Worm (Caenorhabditis elegans) whole organism, L2 larva: ENCODE measurements around the gene col-145.

Experiments
- ama-1 ChIP-seq: fragments of 150-350 bp; optimal IDR thresholded peaks from 2 replicates; lab custom pipeline; 2018; ENCODE audit warnings: inconsistent platforms
- elt-3 ChIP-seq: sonication (generic microtip); optimal IDR thresholded peaks from 2 replicates; lab custom pipeline; 2017; ENCODE audit warnings: missing biosample characterization, missing genetic modification characterization
- gmeb-1 ChIP-seq: fragments of 150-350 bp; optimal IDR thresholded peaks from 2 replicates; lab custom pipeline; 2014; ENCODE audit warnings: missing biosample characterization, missing genetic modification characterization
- lsy-2 ChIP-seq, 2 experiments: fragments of 150-350 bp in 1 of 2; sonication (generic microtip) in 1 of 2; optimal IDR thresholded peaks; 2 replicates each; lab custom pipeline; 2014 to 2017; ENCODE audit warnings: missing biosample characterization in 2 of 2, missing genetic modification characterization in 2 of 2
- nhr-11 ChIP-seq: fragments of 150-350 bp; optimal IDR thresholded peaks from 2 replicates; lab custom pipeline; 2014; ENCODE audit warnings: missing biosample characterization, missing genetic modification characterization
- nhr-23 ChIP-seq: fragments of 150-350 bp; optimal IDR thresholded peaks from 2 replicates; lab custom pipeline; 2014; ENCODE audit warnings: missing biosample characterization, missing genetic modification reagents, missing genetic modification characterization
- peb-1 ChIP-seq: fragments of 150-350 bp; optimal IDR thresholded peaks from 2 replicates; lab custom pipeline; 2014; ENCODE audit warnings: missing biosample characterization, missing genetic modification characterization
- unc-62 ChIP-seq: fragments of 150-350 bp; optimal IDR thresholded peaks from 2 replicates; lab custom pipeline; 2014; ENCODE audit warnings: missing biosample characterization, missing genetic modification reagents, missing genetic modification characterization

DNA sequence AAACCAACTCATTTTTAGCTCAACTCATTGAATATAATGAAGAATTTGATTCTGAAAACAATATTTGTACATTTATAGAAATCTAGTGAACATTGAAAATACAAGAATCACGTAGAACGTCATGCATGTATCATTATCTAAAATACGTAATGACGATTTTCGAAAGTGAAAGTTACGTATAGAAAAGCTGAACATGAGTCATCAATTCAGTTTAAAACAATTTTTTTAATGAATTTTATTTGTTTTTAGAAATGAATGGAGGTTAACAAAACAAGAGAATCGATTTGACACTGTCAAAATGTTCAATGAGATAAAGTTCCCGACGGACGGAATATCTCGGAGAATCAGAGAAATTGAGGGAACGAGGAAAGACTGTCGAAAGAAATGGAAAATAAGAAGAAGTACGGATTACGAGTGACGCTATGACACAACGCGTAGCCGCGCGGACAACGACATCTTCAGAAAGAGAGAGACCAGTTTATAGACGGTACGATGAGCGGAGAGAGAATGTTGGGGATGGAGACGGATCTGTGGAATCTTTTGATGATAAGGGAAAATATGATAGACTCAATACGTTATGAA, 19.0 kb upstream of the col-145 start, which contains the start of gene ptr-1:
- no peak for TF ChIP-seq unc-62 (GFP tag; lab: Kevin White, UChicago)
- TF ChIP-seq lsy-2 (tag; optimal IDR thresholded peaks at IDR 0.05; lab: Kevin White, UChicago) = no peak
- TF ChIP-seq ama-1 (lab: Kevin White, UChicago) = no peak
- TF ChIP-seq nhr-11 (tag; lab: Kevin White, UChicago) = no peak
- TF ChIP-seq peb-1 = no peak
- TF ChIP-seq nhr-23 (tag; lab: Kevin White, UChicago) = no peak
- TF ChIP-seq elt-3 = no peak
- TF ChIP-seq gmeb-1 = no peak
